Fruit fly (Drosophila melanogaster): ENCODE results near the gene Coa7.

DNA sequence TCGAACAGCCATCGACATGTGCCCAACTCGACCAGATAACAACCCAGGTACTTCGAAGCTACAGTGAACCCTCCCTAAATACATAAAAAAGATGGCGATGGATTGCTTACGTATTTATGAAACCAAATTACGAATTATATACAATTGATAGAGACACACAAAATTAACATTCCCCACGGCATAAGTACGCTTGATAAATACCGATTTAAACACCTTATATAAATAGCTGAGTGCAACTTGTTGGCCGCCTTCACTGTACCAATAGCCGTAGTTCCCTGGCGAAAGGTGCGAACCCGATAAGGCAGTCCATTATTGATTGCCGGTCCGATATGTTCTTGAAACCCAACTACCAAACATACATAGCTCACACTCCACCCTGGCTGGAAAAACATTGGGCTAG, 2.6 kb upstream of the Coa7 start:
- TF ChIP-seq CG2199 (GFP tag; IDR thresholded peaks at IDR 0.05) = 0 out of 3 replicates have a peak, but pooled peaks have one; percentile 55
- no peak for TF ChIP-seq sens-2 (GFP tag; IDR thresholded peaks at IDR 0.05)
- TF ChIP-seq CG17385 (GFP tag; optimal IDR thresholded peaks at IDR 0.05) = peak; percentile 25
- peak; percentile 7 for TF ChIP-seq CG16863 (GFP tag; optimal IDR thresholded peaks at IDR 0.05)
- peak; percentile 46 for TF ChIP-seq Meics (GFP tag; optimal IDR thresholded peaks at IDR 0.05)
- TF ChIP-seq CG14965 (GFP tag; optimal IDR thresholded peaks at IDR 0.05; ENCODE audit: borderline replicate concordance) = no peak
- no peak for TF ChIP-seq so (GFP tag; IDR thresholded peaks at IDR 0.05)
- TF ChIP-seq CG17829 (tag; optimal IDR thresholded peaks at IDR 0.05) = no peak
- no peak for TF ChIP-seq CG11093 (GFP tag; IDR thresholded peaks at IDR 0.05)
- TF ChIP-seq Gug (GFP tag; IDR thresholded peaks at IDR 0.05) = no peak
- no peak for TF ChIP-seq insv (GFP tag; optimal IDR thresholded peaks at IDR 0.05)
- no peak for TF ChIP-seq CTCF (GFP tag; optimal IDR thresholded peaks at IDR 0.05)
- 0 out of 2 replicates have a peak, but pooled peaks have one; percentile 10 for TF ChIP-seq E2f2 (GFP tag; IDR thresholded peaks at IDR 0.05)
- TF ChIP-seq crp (GFP tag; optimal IDR thresholded peaks at IDR 0.05) = no peak

All from whole organism, embryonic.